Fruit fly (Drosophila melanogaster) whole organism, prepupa: ENCODE results near the gene CG31459.

ENCODE experiments used
- Blimp-1 ChIP-seq: fragments of 200-800 bp; sonication (Bioruptor generic); optimal IDR thresholded peaks from 3 replicates; lab custom pipeline; 2017; ENCODE audit warnings: missing biosample characterization, missing genetic modification characterization, mild to moderate bottlenecking, moderate library complexity, missing genetic modification reagents
- CG10631 ChIP-seq: fragments of 200-800 bp; sonication (Bioruptor generic); optimal IDR thresholded peaks from 2 replicates; lab custom pipeline; 2016; ENCODE audit warnings: missing biosample characterization, missing genetic modification characterization
- CG10669 ChIP-seq: fragments of 200-800 bp; sonication (Bioruptor generic); optimal IDR thresholded peaks from 3 replicates; lab custom pipeline; 2018; ENCODE audit warnings: missing biosample characterization, mild to moderate bottlenecking, missing genetic modification characterization, moderate library complexity
- CG11762 ChIP-seq: fragments of 200-800 bp; sonication (Bioruptor generic); optimal IDR thresholded peaks from 3 replicates; lab custom pipeline; 2016; ENCODE audit warnings: missing biosample characterization, missing genetic modification characterization; ENCODE audit not compliant: insufficient read depth
- CG15336 ChIP-seq: fragments of 200-800 bp; sonication (Bioruptor generic); IDR thresholded peaks from 2 replicates; pipeline ENCODE4 v1.3.6; 2022; ENCODE audit warnings: missing biosample characterization, missing genetic modification characterization
- CG1621 ChIP-seq: fragments of 200-800 bp; sonication (Bioruptor generic); optimal IDR thresholded peaks from 3 replicates; lab custom pipeline; 2018; ENCODE audit warnings: missing biosample characterization, mild to moderate bottlenecking, missing genetic modification characterization
- CG3032 ChIP-seq: fragments of 200-800 bp; optimal IDR thresholded peaks from 2 replicates; lab custom pipeline; 2019; ENCODE audit warnings: missing biosample characterization, mild to moderate bottlenecking, missing genetic modification characterization, moderate library complexity
- CG31627 ChIP-seq: fragments of 200-800 bp; sonication (Bioruptor generic); optimal IDR thresholded peaks from 3 replicates; lab custom pipeline; 2016; ENCODE audit warnings: missing biosample characterization, missing genetic modification characterization
- CG32006 ChIP-seq: fragments of 200-800 bp; sonication (Bioruptor generic); optimal IDR thresholded peaks from 3 replicates; lab custom pipeline; 2017; ENCODE audit warnings: missing biosample characterization, mild to moderate bottlenecking, missing genetic modification characterization
- CG34406 ChIP-seq: fragments of 200-800 bp; sonication (Bioruptor generic); optimal IDR thresholded peaks from 3 replicates; lab custom pipeline; 2016; ENCODE audit warnings: missing biosample characterization, missing genetic modification characterization
- CG4318 ChIP-seq: fragments of 200-800 bp; sonication (Bioruptor generic); optimal IDR thresholded peaks from 3 replicates; lab custom pipeline; 2017; ENCODE audit warnings: missing biosample characterization, mild to moderate bottlenecking, missing genetic modification characterization
- CG6163 ChIP-seq: fragments of 200-800 bp; sonication (Bioruptor generic); IDR thresholded peaks from 3 replicates; pipeline ENCODE4 v1.3.6; 2022; ENCODE audit warnings: missing biosample characterization, missing genetic modification characterization
- CG6276 ChIP-seq: fragments of 200-800 bp; sonication (Bioruptor generic); optimal IDR thresholded peaks from 2 replicates; lab custom pipeline; 2017; ENCODE audit warnings: missing biosample characterization, mild to moderate bottlenecking, missing genetic modification characterization
- CG6808 ChIP-seq: fragments of 200-800 bp; sonication (Bioruptor generic); optimal IDR thresholded peaks from 3 replicates; lab custom pipeline; 2017; ENCODE audit warnings: missing biosample characterization, missing genetic modification characterization, mild to moderate bottlenecking, moderate library complexity, missing genetic modification reagents
- CG6854 ChIP-seq: fragments of 200-800 bp; sonication (Bioruptor generic); optimal IDR thresholded peaks from 2 replicates; lab custom pipeline; 2017; ENCODE audit warnings: missing biosample characterization, mild to moderate bottlenecking, missing genetic modification characterization
- CG7368 ChIP-seq: fragments of 200-800 bp; sonication (Bioruptor generic); optimal IDR thresholded peaks from 3 replicates; lab custom pipeline; 2016; ENCODE audit warnings: missing biosample characterization, missing genetic modification characterization
- CG8119 ChIP-seq: fragments of 200-800 bp; sonication (Bioruptor generic); IDR thresholded peaks from 3 replicates; pipeline ENCODE4 v1.3.6; 2022; ENCODE audit warnings: missing biosample characterization, missing genetic modification characterization
- CG8319 ChIP-seq: fragments of 200-800 bp; sonication (Bioruptor generic); optimal IDR thresholded peaks from 3 replicates; lab custom pipeline; 2016; ENCODE audit warnings: missing biosample characterization, missing genetic modification characterization
- CG8632 ChIP-seq: fragments of 200-800 bp; sonication (Bioruptor generic); optimal IDR thresholded peaks from 3 replicates; lab custom pipeline; 2016; ENCODE audit warnings: missing biosample characterization, missing genetic modification characterization
- CG9139 ChIP-seq: fragments of 200-800 bp; sonication (Bioruptor generic); optimal IDR thresholded peaks from 3 replicates; lab custom pipeline; 2017; ENCODE audit warnings: missing biosample characterization, mild to moderate bottlenecking, missing genetic modification characterization
- Eip75B ChIP-seq: fragments of 200-800 bp; sonication (Bioruptor generic); optimal IDR thresholded peaks from 3 replicates; lab custom pipeline; 2016; ENCODE audit warnings: missing biosample characterization, missing genetic modification characterization
- Eip78C ChIP-seq: fragments of 200-800 bp; sonication (Bioruptor generic); peaks from one replicate; lab custom pipeline; 2016; ENCODE audit warnings: missing biosample characterization, missing genetic modification characterization
- Eip93F ChIP-seq: fragments of 200-800 bp; sonication (Bioruptor generic); optimal IDR thresholded peaks from 2 replicates; lab custom pipeline; 2016; ENCODE audit warnings: missing biosample characterization, mild to moderate bottlenecking, missing genetic modification characterization
- Ets96B ChIP-seq: fragments of 200-800 bp; optimal IDR thresholded peaks from 2 replicates; lab custom pipeline; 2019; ENCODE audit warnings: missing biosample characterization, mild to moderate bottlenecking, missing genetic modification characterization, moderate library complexity
- Hr4 ChIP-seq: fragments of 200-800 bp; sonication (Bioruptor generic); optimal IDR thresholded peaks from 3 replicates; lab custom pipeline; 2016; ENCODE audit warnings: missing biosample characterization, missing genetic modification characterization
- Lpt ChIP-seq: fragments of 200-800 bp; sonication (Bioruptor generic); optimal IDR thresholded peaks from 3 replicates; lab custom pipeline; 2016; ENCODE audit warnings: missing biosample characterization, missing genetic modification characterization
- Met ChIP-seq: fragments of 200-800 bp; sonication (Bioruptor generic); optimal IDR thresholded peaks from 3 replicates; lab custom pipeline; 2016; ENCODE audit warnings: missing biosample characterization, missing genetic modification characterization
- OdsH ChIP-seq: fragments of 200-800 bp; sonication (Bioruptor generic); optimal IDR thresholded peaks from 3 replicates; lab custom pipeline; 2016; ENCODE audit warnings: missing biosample characterization, missing genetic modification characterization
- Sox102F ChIP-seq: fragments of 200-800 bp; sonication (Bioruptor generic); optimal IDR thresholded peaks from 2 replicates; lab custom pipeline; 2016; ENCODE audit warnings: missing biosample characterization, mild to moderate bottlenecking, missing genetic modification characterization
- Sox14 ChIP-seq: fragments of 200-800 bp; sonication (Bioruptor generic); optimal IDR thresholded peaks from 3 replicates; lab custom pipeline; 2016; ENCODE audit warnings: missing biosample characterization, missing genetic modification characterization
- achi ChIP-seq: fragments of 200-800 bp; sonication (Bioruptor generic); optimal IDR thresholded peaks from 3 replicates; lab custom pipeline; 2016; ENCODE audit warnings: missing biosample characterization, missing genetic modification characterization
- acj6 ChIP-seq: fragments of 200-800 bp; sonication (Bioruptor generic); optimal IDR thresholded peaks from 3 replicates; lab custom pipeline; 2016; ENCODE audit warnings: missing biosample characterization, missing genetic modification characterization
- cyc ChIP-seq: fragments of 200-800 bp; sonication (Bioruptor generic); optimal IDR thresholded peaks from 3 replicates; lab custom pipeline; 2016; ENCODE audit warnings: missing biosample characterization, missing genetic modification characterization
- dsx ChIP-seq: fragments of 200-800 bp; optimal IDR thresholded peaks from 3 replicates; lab custom pipeline; 2019; ENCODE audit warnings: missing biosample characterization, mild to moderate bottlenecking, missing genetic modification characterization, moderate library complexity; ENCODE audit not compliant: poor library complexity, severe bottlenecking
- fd85E ChIP-seq: fragments of 200-800 bp; sonication (Bioruptor generic); optimal IDR thresholded peaks from 3 replicates; lab custom pipeline; 2016; ENCODE audit warnings: missing biosample characterization, missing genetic modification characterization
- fkh ChIP-seq: fragments of 200-800 bp; sonication (Bioruptor generic); optimal IDR thresholded peaks from 3 replicates; lab custom pipeline; 2017; ENCODE audit warnings: missing biosample characterization, mild to moderate bottlenecking, missing genetic modification characterization, moderate library complexity
- net ChIP-seq: fragments of 200-800 bp; sonication (Bioruptor generic); optimal IDR thresholded peaks from 3 replicates; lab custom pipeline; 2016; ENCODE audit warnings: missing biosample characterization, missing genetic modification characterization
- pdm3 ChIP-seq: fragments of 200-800 bp; sonication (Bioruptor generic); optimal IDR thresholded peaks from 3 replicates; lab custom pipeline; 2016; ENCODE audit warnings: missing biosample characterization, missing genetic modification characterization
- salr ChIP-seq, 2 experiments: fragments of 200-800 bp; sonication (Bioruptor generic); optimal IDR thresholded peaks; 3 replicates each; lab custom pipeline; 2016 to 2018; ENCODE audit warnings: missing biosample characterization in 2 of 2, missing genetic modification characterization in 2 of 2, mild to moderate bottlenecking in 1 of 2
- ss ChIP-seq, 2 experiments: fragments of 200-800 bp; sonication (Bioruptor generic); optimal IDR thresholded peaks; 2 replicates in 1 of 2; 3 replicates in 1 of 2; lab custom pipeline; 2017 to 2018; ENCODE audit warnings: mild to moderate bottlenecking in 2 of 2, missing biosample characterization in 2 of 2, missing genetic modification characterization in 2 of 2, moderate library complexity in 1 of 2
- svp ChIP-seq: fragments of 200-800 bp; sonication (Bioruptor generic); peaks from one replicate; lab custom pipeline; 2016; ENCODE audit warnings: missing biosample characterization, missing genetic modification characterization
- vri ChIP-seq: fragments of 200-800 bp; sonication (Bioruptor generic); optimal IDR thresholded peaks from 3 replicates; lab custom pipeline; 2016; ENCODE audit warnings: missing biosample characterization, mild to moderate bottlenecking, missing genetic modification characterization

Gene CG31459

dm6 chr3R:19799614-19800013 lies 41.0 kb upstream of the CG31459 start:
- TF ChIP-seq Eip78C (GFP tag; lab: Kevin White, UChicago): peak; percentile 17
- no peak for TF ChIP-seq CG8319

- TF ChIP-seq CG4318 (GFP tag; lab: Kevin White, UChicago) (peak; percentile 6), pdm3 (GFP tag; lab: Kevin White, UChicago) (no peak), CG10631 (no peak), CG31627 (GFP tag; lab: Kevin White, UChicago) (no peak), CG6163 (GFP tag; lab: Robert Waterston, UW) (0 out of 3 replicates have a peak, but pooled peaks have one; percentile 45), dsx (GFP tag; lab: Kevin White, UChicago) (no peak), Sox14 (GFP tag; lab: Kevin White, UChicago) (no peak), CG15336 (GFP tag; lab: Robert Waterston, UW) (no peak), Eip78C (GFP tag; lab: Kevin White, UChicago) (peak; percentile 75), CG6854 (GFP tag; lab: Kevin White, UChicago) (no peak), CG3032 (tag; lab: Kevin White, UChicago) (no peak), Blimp-1 (GFP tag; lab: Kevin White, UChicago) (no peak), CG6276 (no peak), CG7368 (GFP tag; lab: Kevin White, UChicago) (no peak), Lpt (GFP tag; lab: Kevin White, UChicago) (no peak), Eip93F (GFP tag; lab: Kevin White, UChicago) (no peak), CG32006 (peak; percentile 27), vri (no peak), Hr4 (GFP tag; lab: Kevin White, UChicago) (peak; percentile 30), fkh (no peak), achi (GFP tag; lab: Kevin White, UChicago) (no peak), CG10669 (GFP tag; lab: Kevin White, UChicago) (no peak), salr (GFP tag; optimal IDR thresholded peaks at IDR 0.05; lab: Kevin White, UChicago) (no peak), Sox102F (no peak), ss (GFP tag; optimal IDR thresholded peaks at IDR 0.05; lab: Kevin White, UChicago) (no peak), acj6 (GFP tag; lab: Kevin White, UChicago) (no peak), OdsH (GFP tag; lab: Kevin White, UChicago) (no peak), CG9139 (GFP tag; lab: Kevin White, UChicago) (no peak), Met (GFP tag; lab: Kevin White, UChicago) (no peak), cyc (GFP tag; lab: Kevin White, UChicago) (no peak), net (no peak)
Observed at dm6 chr3R:19801752-19802151, 38.9 kb upstream of the CG31459 start.

dm6 chr3R:19802508-19802907 lies 38.1 kb upstream of the CG31459 start:
- TF ChIP-seq Eip78C (GFP tag; lab: Kevin White, UChicago) (peak; percentile 68), CG4318 (GFP tag; lab: Kevin White, UChicago) (no peak), fd85E (no peak), Met (GFP tag; lab: Kevin White, UChicago) (peak; percentile 4), svp (GFP tag; lab: Kevin White, UChicago) (peak; percentile 12), Eip75B (GFP tag; lab: Kevin White, UChicago) (no peak)

- TF ChIP-seq CG1621 (tag; lab: Kevin White, UChicago) (no peak), CG8632 (GFP tag; lab: Kevin White, UChicago) (no peak), CG4318 (GFP tag; lab: Kevin White, UChicago) (no peak), Ets96B (tag; lab: Kevin White, UChicago) (no peak), acj6 (GFP tag; lab: Kevin White, UChicago) (no peak), CG10669 (GFP tag; lab: Kevin White, UChicago) (no peak), CG6854 (GFP tag; lab: Kevin White, UChicago) (no peak), CG11762 (GFP tag; lab: Kevin White, UChicago) (no peak), CG34406 (GFP tag; lab: Kevin White, UChicago) (no peak), cyc (GFP tag; lab: Kevin White, UChicago) (no peak), CG6808 (GFP tag; lab: Kevin White, UChicago) (no peak), CG8319 (no peak), CG8119 (GFP tag; lab: Robert Waterston, UW) (no peak), OdsH (GFP tag; lab: Kevin White, UChicago) (no peak)
Observed at dm6 chr3R:19803539-19803938, 37.1 kb upstream of the CG31459 start.
